Fruit fly (Drosophila melanogaster): Measurements from ENCODE around the gene CG16815.

The CG16815 gene

dm6 chr2L:13204151-13204550, 25.5 kb upstream of the CG16815 start (continued):
- TF ChIP-seq nerfin-2 (GFP tag; IDR thresholded peaks at IDR 0.05; ENCODE audit: partially characterized antibody) (no peak), pita (GFP tag; optimal IDR thresholded peaks at IDR 0.05) (no peak), Elba2 (GFP tag; optimal IDR thresholded peaks at IDR 0.05) (no peak), CG7987 (GFP tag; optimal IDR thresholded peaks at IDR 0.05) (no peak), sim (GFP tag; IDR thresholded peaks at IDR 0.05) (no peak), CG3847 (GFP tag; IDR thresholded peaks at IDR 0.05) (no peak), dati (GFP tag; IDR thresholded peaks at IDR 0.05) (no peak), CG15011 (GFP tag; optimal IDR thresholded peaks at IDR 0.05) (no peak), Mes4 (GFP tag; optimal IDR thresholded peaks at IDR 0.05) (no peak), sqz (GFP tag; optimal IDR thresholded peaks at IDR 0.05) (no peak), CG43689 (GFP tag; IDR thresholded peaks at IDR 0.05) (no peak), disco-r (GFP tag; optimal IDR thresholded peaks at IDR 0.05) (no peak), gcm (GFP tag; optimal IDR thresholded peaks at IDR 0.05) (no peak), kah (GFP tag; optimal IDR thresholded peaks at IDR 0.05) (no peak), dmrt99B (tag; optimal IDR thresholded peaks at IDR 0.05) (no peak), CG4854 (GFP tag; optimal IDR thresholded peaks at IDR 0.05) (no peak), CG12236 (GFP tag; optimal IDR thresholded peaks at IDR 0.05) (no peak), CG6654 (GFP tag; optimal IDR thresholded peaks at IDR 0.05) (no peak), CG8290 (GFP tag; optimal IDR thresholded peaks at IDR 0.05) (no peak), CG8290 (tag; optimal IDR thresholded peaks at IDR 0.05) (no peak), CG13424 (tag; optimal IDR thresholded peaks at IDR 0.05) (no peak), CG11247 (GFP tag; IDR thresholded peaks at IDR 0.05) (no peak), Hey (tag; optimal IDR thresholded peaks at IDR 0.05) (no peak), GATAe (GFP tag; conservative IDR thresholded peaks at IDR 0.05) (no peak), dysf (GFP tag; IDR thresholded peaks at IDR 0.05) (no peak), bbx (GFP tag; IDR thresholded peaks at IDR 0.05; ENCODE audit: partially characterized antibody) (no peak), usp (GFP tag; optimal IDR thresholded peaks at IDR 0.05) (no peak), CG9437 (GFP tag; optimal IDR thresholded peaks at IDR 0.05) (no peak), Sry-δ (GFP tag; optimal IDR thresholded peaks at IDR 0.05) (no peak), HmgD (GFP tag; optimal IDR thresholded peaks at IDR 0.05) (no peak), br (optimal IDR thresholded peaks at IDR 0.05) (no peak), onecut (GFP tag; IDR thresholded peaks at IDR 0.05) (0 out of 2 replicates have a peak, but pooled peaks have one; percentile 2), chm (GFP tag; IDR thresholded peaks at IDR 0.05) (peak; percentile 51; the same call in 1 of the 2 replicates), Ets97D (GFP tag; optimal IDR thresholded peaks at IDR 0.05) (no peak), CG9609 (GFP tag; optimal IDR thresholded peaks at IDR 0.05) (no peak), sd (tag; optimal IDR thresholded peaks at IDR 0.05) (peak; percentile 60), Hsf (GFP tag; optimal IDR thresholded peaks at IDR 0.05) (no peak), CG4424 (GFP tag; optimal IDR thresholded peaks at IDR 0.05) (no peak), CG1603 (tag; optimal IDR thresholded peaks at IDR 0.05) (no peak)

dm6 chr2L:13205256-13205655, 24.4 kb upstream of the CG16815 start:
- TF ChIP-seq CG15514 (GFP tag; optimal IDR thresholded peaks at IDR 0.05) (peak; percentile 52), vvl (GFP tag; IDR thresholded peaks at IDR 0.05) (peak; percentile 60; the same call in 1 of the 2 replicates), repo (GFP tag; optimal IDR thresholded peaks at IDR 0.05) (no peak), CG3838 (GFP tag; optimal IDR thresholded peaks at IDR 0.05) (no peak), fu2 (GFP tag; optimal IDR thresholded peaks at IDR 0.05) (no peak), CG14710 (tag; optimal IDR thresholded peaks at IDR 0.05) (peak; percentile 24), cad (GFP tag; optimal IDR thresholded peaks at IDR 0.05) (no peak), toy (GFP tag; IDR thresholded peaks at IDR 0.05) (no peak), pum (GFP tag; optimal IDR thresholded peaks at IDR 0.05) (no peak), CG6791 (GFP tag; IDR thresholded peaks at IDR 0.05; ENCODE audit: partially characterized antibody) (no peak), ac (GFP tag; optimal IDR thresholded peaks at IDR 0.05) (no peak), CG10979 (tag; optimal IDR thresholded peaks at IDR 0.05) (no peak), Hr51 (GFP tag; optimal IDR thresholded peaks at IDR 0.05) (no peak), tio (GFP tag; optimal IDR thresholded peaks at IDR 0.05) (no peak), Mad (GFP tag; optimal IDR thresholded peaks at IDR 0.05) (no peak), Side (GFP tag; optimal IDR thresholded peaks at IDR 0.05) (peak; percentile 27), Gug (GFP tag; IDR thresholded peaks at IDR 0.05) (no peak)

Data from whole organism, embryonic.